Worm (Caenorhabditis elegans): Measurements from ENCODE around the gene klp-4.

Gene klp-4

DNA sequence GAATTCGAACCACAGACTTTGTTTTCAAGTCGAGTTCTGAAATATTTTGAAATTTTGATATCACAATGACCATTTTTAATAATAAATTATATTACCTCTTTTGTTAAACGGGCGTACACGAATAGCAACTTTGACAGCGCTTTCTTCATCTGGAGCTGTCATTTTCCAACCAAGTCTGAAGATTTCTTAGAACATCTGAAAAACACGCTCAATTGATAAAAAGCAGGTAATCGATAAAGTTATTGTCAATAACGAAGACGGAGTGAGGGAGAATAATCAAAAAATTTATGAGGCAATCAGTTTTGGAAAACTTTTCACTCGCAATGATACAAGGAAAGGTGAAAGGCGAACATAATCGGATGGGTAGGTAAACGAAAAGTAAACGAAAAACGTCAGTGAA lies at the start of gene klp-4:
Gene klp-4 (minus strand): TSS at position 201 of the 400 bp plus-strand sequence.
- TF ChIP-seq elt-1 (tag; optimal IDR thresholded peaks at IDR 0.05; ENCODE audit: borderline replicate concordance, insufficient read depth) (no peak), tbx-8 (GFP tag; optimal IDR thresholded peaks at IDR 0.05) (no peak), ces-1 (GFP tag; optimal IDR thresholded peaks at IDR 0.05) (no peak), ham-2 (GFP tag; optimal IDR thresholded peaks at IDR 0.05) (no peak), nhr-237 (tag; optimal IDR thresholded peaks at IDR 0.05) (no peak), drap-1 (GFP tag; optimal IDR thresholded peaks at IDR 0.05) (no peak), unc-120 (tag; optimal IDR thresholded peaks at IDR 0.05; ENCODE audit: poor library complexity, severe bottlenecking) (no peak), hlh-1 (tag; optimal IDR thresholded peaks at IDR 0.05) (no peak), bed-3 (GFP tag; optimal IDR thresholded peaks at IDR 0.05) (no peak), unc-62 (GFP tag; optimal IDR thresholded peaks at IDR 0.05) (no peak), lsy-2 (tag; optimal IDR thresholded peaks at IDR 0.05) (no peak), ceh-43 (GFP tag; optimal IDR thresholded peaks at IDR 0.05) (no peak)

- TF ChIP-seq ham-2 (GFP tag; optimal IDR thresholded peaks at IDR 0.05) (no peak), cnd-1 (tag; optimal IDR thresholded peaks at IDR 0.05) (peak; percentile 43), zip-8 (tag; optimal IDR thresholded peaks at IDR 0.05) (peak; percentile 85), pha-4 (tag; optimal IDR thresholded peaks at IDR 0.05) (peak; percentile 88)
Observed at ce11 chrX:3226348-3227229, 48.1 kb upstream of the klp-4 start.

- TF ChIP-seq hlh-1 (tag; optimal IDR thresholded peaks at IDR 0.05) = no peak
- TF ChIP-seq nhr-2 (tag; optimal IDR thresholded peaks at IDR 0.05) = no peak
- TF ChIP-seq mep-1 (tag; optimal IDR thresholded peaks at IDR 0.05) = no peak
- TF ChIP-seq ham-2 (GFP tag; optimal IDR thresholded peaks at IDR 0.05) = no peak
- no peak for TF ChIP-seq unc-120 (tag; optimal IDR thresholded peaks at IDR 0.05; ENCODE audit: poor library complexity, severe bottlenecking)
- TF ChIP-seq lsy-2 (tag; optimal IDR thresholded peaks at IDR 0.05) = no peak
- no peak for TF ChIP-seq unc-62 (GFP tag; optimal IDR thresholded peaks at IDR 0.05)
- no peak for TF ChIP-seq unc-39 (tag; optimal IDR thresholded peaks at IDR 0.05)
- TF ChIP-seq mab-5 (tag; optimal IDR thresholded peaks at IDR 0.05) = no peak
- TF ChIP-seq elt-1 (tag; optimal IDR thresholded peaks at IDR 0.05; ENCODE audit: borderline replicate concordance, insufficient read depth) = peak; percentile 10
- no peak for TF ChIP-seq drap-1 (GFP tag; optimal IDR thresholded peaks at IDR 0.05)
- no peak for TF ChIP-seq cnd-1 (tag; optimal IDR thresholded peaks at IDR 0.05)
- no peak for TF ChIP-seq nhr-76 (tag; optimal IDR thresholded peaks at IDR 0.05)
- TF ChIP-seq sptf-1 (tag; optimal IDR thresholded peaks at IDR 0.05) = peak; percentile 40
- no peak for TF ChIP-seq tbx-8 (GFP tag; optimal IDR thresholded peaks at IDR 0.05)
- no peak for TF ChIP-seq elt-3 (tag; optimal IDR thresholded peaks at IDR 0.05)
- TF ChIP-seq nhr-12 (tag; optimal IDR thresholded peaks at IDR 0.05) = no peak
- TF ChIP-seq blmp-1 (tag; optimal IDR thresholded peaks at IDR 0.05) = no peak
- TF ChIP-seq mls-2 (tag; optimal IDR thresholded peaks at IDR 0.05) = peak; percentile 57
- TF ChIP-seq ceh-39 (tag; optimal IDR thresholded peaks at IDR 0.05) = no peak
- TF ChIP-seq lin-32 (GFP tag; optimal IDR thresholded peaks at IDR 0.05) = no peak
- TF ChIP-seq nhr-28 (tag; optimal IDR thresholded peaks at IDR 0.05) = no peak
Observed at ce11 chrX:3223135-3223534, 44.6 kb upstream of the klp-4 start.

- TF ChIP-seq mab-5 (tag; optimal IDR thresholded peaks at IDR 0.05) (no peak), nhr-76 (tag; optimal IDR thresholded peaks at IDR 0.05) (no peak), sem-2 (GFP tag; optimal IDR thresholded peaks at IDR 0.05) (no peak), flh-1 (GFP tag; optimal IDR thresholded peaks at IDR 0.05) (no peak), blmp-1 (tag; optimal IDR thresholded peaks at IDR 0.05) (no peak), drap-1 (GFP tag; optimal IDR thresholded peaks at IDR 0.05) (no peak), ceh-43 (GFP tag; optimal IDR thresholded peaks at IDR 0.05) (no peak), ceh-39 (tag; optimal IDR thresholded peaks at IDR 0.05) (no peak), lsy-2 (tag; optimal IDR thresholded peaks at IDR 0.05) (no peak), mls-2 (tag; optimal IDR thresholded peaks at IDR 0.05) (no peak), zip-8 (tag; optimal IDR thresholded peaks at IDR 0.05) (no peak), ham-2 (GFP tag; optimal IDR thresholded peaks at IDR 0.05) (no peak)
Observed at ce11 chrX:3220267-3220666, 41.8 kb upstream of the klp-4 start, which contains the start of gene rgl-1. Gene rgl-1 (minus strand): TSS chrX:3220367.
